Worm (Caenorhabditis elegans) whole organism, L2 larva: Measurements from ENCODE around the gene srr-3.

Experiments used
- C34F6.9 ChIP-seq: fragments of 150-350 bp; optimal IDR thresholded peaks from 2 replicates; lab custom pipeline; 2014; ENCODE audit warnings: missing biosample characterization, missing genetic modification characterization
- F13H6.1 ChIP-seq: sonication (generic microtip); optimal IDR thresholded peaks from 2 replicates; lab custom pipeline; 2016; ENCODE audit warnings: missing genetic modification characterization, missing compliant biosample characterization
- R02D3.7 ChIP-seq: fragments of 150-350 bp; optimal IDR thresholded peaks from 2 replicates; lab custom pipeline; 2014; ENCODE audit warnings: missing biosample characterization, missing genetic modification characterization
- Y55F3AM.14 ChIP-seq: fragments of 200-800 bp; sonication (Bioruptor generic); optimal IDR thresholded peaks from 2 replicates; lab custom pipeline; 2018; ENCODE audit warnings: mild to moderate bottlenecking, missing genetic modification characterization, missing compliant biosample characterization
- ZK546.5 ChIP-seq: sonication (generic microtip); optimal IDR thresholded peaks from 2 replicates; lab custom pipeline; 2017; ENCODE audit warnings: missing biosample characterization, missing genetic modification characterization
- alr-1 ChIP-seq: fragments of 150-350 bp; optimal IDR thresholded peaks from 2 replicates; lab custom pipeline; 2014; ENCODE audit warnings: missing biosample characterization, missing genetic modification characterization
- aly-2 ChIP-seq: fragments of 150-350 bp; optimal IDR thresholded peaks from 2 replicates; lab custom pipeline; 2014; ENCODE audit warnings: missing biosample characterization, missing genetic modification characterization
- ama-1 ChIP-seq: fragments of 150-350 bp; optimal IDR thresholded peaks from 2 replicates; lab custom pipeline; 2018; ENCODE audit warnings: inconsistent platforms
- blmp-1 ChIP-seq: sonication (generic microtip); optimal IDR thresholded peaks from 2 replicates; lab custom pipeline; 2017; ENCODE audit warnings: missing genetic modification characterization, mild to moderate bottlenecking, missing compliant biosample characterization, antibody characterized with exemption, moderate library complexity; ENCODE audit not compliant: insufficient read depth
- ceh-16 ChIP-seq: fragments of 150-350 bp; optimal IDR thresholded peaks from 2 replicates; lab custom pipeline; 2014; ENCODE audit warnings: missing biosample characterization, missing genetic modification characterization
- ceh-82 ChIP-seq: fragments of 150-350 bp; optimal IDR thresholded peaks from 2 replicates; lab custom pipeline; 2014; ENCODE audit warnings: missing biosample characterization, missing genetic modification characterization
- crh-2 ChIP-seq: sonication (generic microtip); optimal IDR thresholded peaks from 2 replicates; lab custom pipeline; 2017; ENCODE audit warnings: missing biosample characterization, missing genetic modification characterization
- dmd-4 ChIP-seq: sonication (generic microtip); optimal IDR thresholded peaks from 2 replicates; lab custom pipeline; 2017; ENCODE audit warnings: missing biosample characterization, missing genetic modification characterization
- egl-27 ChIP-seq: sonication (generic microtip); optimal IDR thresholded peaks from 3 replicates; lab custom pipeline; 2017; ENCODE audit warnings: missing biosample characterization, missing genetic modification reagents, missing genetic modification characterization
- elt-1 ChIP-seq: fragments of 150-350 bp; optimal IDR thresholded peaks from 2 replicates; lab custom pipeline; 2014; ENCODE audit warnings: missing biosample characterization, missing genetic modification characterization
- elt-3 ChIP-seq: sonication (generic microtip); optimal IDR thresholded peaks from 2 replicates; lab custom pipeline; 2017; ENCODE audit warnings: missing biosample characterization, missing genetic modification characterization
- fos-1 ChIP-seq: fragments of 150-350 bp; optimal IDR thresholded peaks from 2 replicates; lab custom pipeline; 2014; ENCODE audit warnings: missing biosample characterization, missing genetic modification characterization
- gmeb-1 ChIP-seq: fragments of 150-350 bp; optimal IDR thresholded peaks from 2 replicates; lab custom pipeline; 2014; ENCODE audit warnings: missing biosample characterization, missing genetic modification characterization
- lin-11 ChIP-seq: fragments of 150-350 bp; sonication (generic microtip); optimal IDR thresholded peaks from 2 replicates; lab custom pipeline; 2014; ENCODE audit warnings: missing biosample characterization, missing genetic modification characterization, inconsistent platforms, mixed read lengths
- lin-13 ChIP-seq: fragments of 150-350 bp; optimal IDR thresholded peaks from 2 replicates; lab custom pipeline; 2014; ENCODE audit warnings: missing biosample characterization, missing genetic modification reagents, missing genetic modification characterization
- lin-39 ChIP-seq: fragments of 150-350 bp; optimal IDR thresholded peaks from 2 replicates; lab custom pipeline; 2014; ENCODE audit warnings: missing biosample characterization, missing genetic modification reagents, missing genetic modification characterization
- lsy-2 ChIP-seq, 2 experiments: fragments of 150-350 bp in 1 of 2; sonication (generic microtip) in 1 of 2; optimal IDR thresholded peaks; 2 replicates each; lab custom pipeline; 2014 to 2017; ENCODE audit warnings: missing biosample characterization in 2 of 2, missing genetic modification characterization in 2 of 2
- mab-5 ChIP-seq: fragments of 150-350 bp; optimal IDR thresholded peaks from 2 replicates; lab custom pipeline; 2014; ENCODE audit warnings: missing biosample characterization, missing genetic modification characterization
- mbf-1 ChIP-seq: sonication (generic microtip); optimal IDR thresholded peaks from 2 replicates; lab custom pipeline; 2017; ENCODE audit warnings: missing biosample characterization, missing genetic modification characterization
- mdl-1 ChIP-seq, 2 experiments: fragments of 150-350 bp in 1 of 2; sonication (generic microtip) in 1 of 2; optimal IDR thresholded peaks; 2 replicates each; lab custom pipeline; 2017; ENCODE audit warnings: missing biosample characterization in 2 of 2, missing genetic modification characterization in 2 of 2
- nhr-10 ChIP-seq: sonication (generic microtip); optimal IDR thresholded peaks from 2 replicates; lab custom pipeline; 2017; ENCODE audit warnings: missing biosample characterization, missing genetic modification characterization
- nhr-11 ChIP-seq: fragments of 150-350 bp; optimal IDR thresholded peaks from 2 replicates; lab custom pipeline; 2014; ENCODE audit warnings: missing biosample characterization, missing genetic modification characterization
- nhr-12 ChIP-seq: fragments of 150-350 bp; optimal IDR thresholded peaks from 2 replicates; lab custom pipeline; 2014; ENCODE audit warnings: missing biosample characterization, missing genetic modification characterization
- nhr-129 ChIP-seq: fragments of 150-350 bp; optimal IDR thresholded peaks from 2 replicates; lab custom pipeline; 2014; ENCODE audit warnings: missing biosample characterization, missing genetic modification characterization
- nhr-21 ChIP-seq: fragments of 150-350 bp; optimal IDR thresholded peaks from 2 replicates; lab custom pipeline; 2014; ENCODE audit warnings: missing biosample characterization, missing genetic modification characterization
- nhr-23 ChIP-seq: fragments of 150-350 bp; optimal IDR thresholded peaks from 2 replicates; lab custom pipeline; 2014; ENCODE audit warnings: missing biosample characterization, missing genetic modification reagents, missing genetic modification characterization
- nhr-237 ChIP-seq: fragments of 150-350 bp; optimal IDR thresholded peaks from 2 replicates; lab custom pipeline; 2014; ENCODE audit warnings: missing biosample characterization, missing genetic modification characterization
- nhr-25 ChIP-seq: fragments of 150-350 bp; sonication (generic microtip); optimal IDR thresholded peaks from 3 replicates; lab custom pipeline; 2014; ENCODE audit warnings: missing biosample characterization, missing genetic modification characterization
- nhr-6 ChIP-seq: fragments of 150-350 bp; optimal IDR thresholded peaks from 2 replicates; lab custom pipeline; 2014; ENCODE audit warnings: missing biosample characterization, missing genetic modification characterization
- nhr-77 ChIP-seq: fragments of 150-350 bp; optimal IDR thresholded peaks from 2 replicates; lab custom pipeline; 2014; ENCODE audit warnings: missing biosample characterization, missing genetic modification characterization
- peb-1 ChIP-seq: fragments of 150-350 bp; optimal IDR thresholded peaks from 2 replicates; lab custom pipeline; 2014; ENCODE audit warnings: missing biosample characterization, missing genetic modification characterization
- sem-4 ChIP-seq: fragments of 150-350 bp; optimal IDR thresholded peaks from 2 replicates; lab custom pipeline; 2014; ENCODE audit warnings: missing biosample characterization, missing genetic modification reagents, missing genetic modification characterization
- skn-1 ChIP-seq: sonication (generic microtip); optimal IDR thresholded peaks from 2 replicates; lab custom pipeline; 2017; ENCODE audit warnings: missing biosample characterization, missing genetic modification characterization
- sma-3 ChIP-seq: sonication (generic microtip); optimal IDR thresholded peaks from 2 replicates; lab custom pipeline; 2016; ENCODE audit warnings: missing genetic modification reagents, missing genetic modification characterization, missing compliant biosample characterization
- sma-9 ChIP-seq, 2 experiments: fragments of 150-350 bp in 1 of 2; sonication (generic microtip) in 1 of 2; optimal IDR thresholded peaks; 2 replicates each; lab custom pipeline; 2014 to 2016; ENCODE audit warnings: missing genetic modification characterization in 2 of 2, mild to moderate bottlenecking in 1 of 2, missing biosample characterization in 1 of 2, missing compliant biosample characterization in 1 of 2, missing genetic modification reagents in 1 of 2, moderate library complexity in 1 of 2
- snpc-4 ChIP-seq: fragments of 150-350 bp; optimal IDR thresholded peaks from 2 replicates; lab custom pipeline; 2014; ENCODE audit warnings: missing biosample characterization, missing genetic modification characterization
- unc-39 ChIP-seq: fragments of 150-350 bp; optimal IDR thresholded peaks from 2 replicates; lab custom pipeline; 2014; ENCODE audit warnings: missing biosample characterization, missing genetic modification characterization
- unc-55 ChIP-seq: fragments of 150-350 bp; sonication (generic microtip); optimal IDR thresholded peaks from 3 replicates; lab custom pipeline; 2014; ENCODE audit warnings: missing biosample characterization, missing genetic modification reagents, missing genetic modification characterization
- unc-62 ChIP-seq: fragments of 150-350 bp; optimal IDR thresholded peaks from 2 replicates; lab custom pipeline; 2014; ENCODE audit warnings: missing biosample characterization, missing genetic modification reagents, missing genetic modification characterization
- zag-1 ChIP-seq: fragments of 150-350 bp; optimal IDR thresholded peaks from 2 replicates; lab custom pipeline; 2014; ENCODE audit warnings: missing biosample characterization, missing genetic modification characterization
- ztf-1 ChIP-seq: fragments of 200-800 bp; sonication (Bioruptor generic); conservative IDR thresholded peaks from 2 replicates; pipeline ENCODE4 v1.3.6; 2022; ENCODE audit warnings: missing genetic modification characterization, missing compliant biosample characterization
- ztf-11 ChIP-seq: sonication (generic microtip); optimal IDR thresholded peaks from 2 replicates; lab custom pipeline; 2017; ENCODE audit warnings: missing biosample characterization, missing genetic modification characterization
- ztf-4 ChIP-seq: fragments of 150-350 bp; optimal IDR thresholded peaks from 2 replicates; lab custom pipeline; 2014; ENCODE audit warnings: missing biosample characterization, missing genetic modification characterization

Gene srr-3

ce11 chrV:16499006-16499405 lies 9.6 kb downstream of the srr-3 start, which contains the start of gene F36D3.1:
TSS of gene F36D3.1 (plus strand) at chrV:16499352.
- TF ChIP-seq blmp-1 (tag; lab: Kevin White, UChicago) (no peak), mbf-1 (tag; lab: Kevin White, UChicago) (no peak), R02D3.7 (no peak), nhr-25 (tag; lab: Kevin White, UChicago) (no peak), sem-4 (tag; lab: Kevin White, UChicago) (peak; percentile 23), zag-1 (tag; lab: Kevin White, UChicago) (no peak), alr-1 (tag; lab: Kevin White, UChicago) (no peak), C34F6.9 (tag; lab: Kevin White, UChicago) (peak; percentile 43), egl-27 (tag; lab: Kevin White, UChicago) (no peak), lsy-2 (tag; optimal IDR thresholded peaks at IDR 0.05; lab: Kevin White, UChicago) (peak; percentile 29 to 73), ama-1 (lab: Kevin White, UChicago) (no peak), nhr-12 (tag; lab: Kevin White, UChicago) (no peak), Y55F3AM.14 (no peak), nhr-10 (tag; lab: Kevin White, UChicago) (no peak), lin-11 (tag; lab: Kevin White, UChicago) (no peak), nhr-11 (tag; lab: Kevin White, UChicago) (no peak), gmeb-1 (tag; lab: Kevin White, UChicago) (peak; percentile 80), nhr-23 (no peak), ztf-4 (no peak), mab-5 (tag; lab: Kevin White, UChicago) (no peak), ceh-16 (tag; lab: Kevin White, UChicago) (no peak), unc-62 (GFP tag; lab: Kevin White, UChicago) (no peak), unc-39 (no peak), fos-1 (tag; lab: Kevin White, UChicago) (peak; percentile 15), dmd-4 (tag; lab: Kevin White, UChicago) (no peak), lin-13 (GFP tag; lab: Kevin White, UChicago) (peak; percentile 56), sma-9 (GFP tag; optimal IDR thresholded peaks at IDR 0.05; lab: Kevin White, UChicago) (no peak), sma-9 (tag; optimal IDR thresholded peaks at IDR 0.05; lab: Kevin White, UChicago) (no peak), peb-1 (no peak), ztf-1 (no peak), unc-55 (GFP tag; lab: Kevin White, UChicago) (peak; percentile 65), nhr-6 (tag; lab: Kevin White, UChicago) (no peak), F13H6.1 (tag; lab: Kevin White, UChicago) (no peak), skn-1 (tag; lab: Kevin White, UChicago) (no peak), ztf-11 (tag; lab: Kevin White, UChicago) (no peak), aly-2 (tag; lab: Kevin White, UChicago) (no peak), lin-39 (tag; lab: Kevin White, UChicago) (no peak), ceh-82 (no peak), snpc-4 (tag; lab: Kevin White, UChicago) (peak; percentile 67), elt-3 (tag; lab: Kevin White, UChicago) (no peak), nhr-21 (no peak), nhr-129 (tag; lab: Kevin White, UChicago) (peak; percentile 53), ZK546.5 (tag; lab: Kevin White, UChicago) (no peak), elt-1 (tag; lab: Kevin White, UChicago) (no peak), crh-2 (peak; percentile 34), sma-3 (GFP tag; lab: Kevin White, UChicago) (no peak), nhr-237 (tag; lab: Kevin White, UChicago) (no peak), nhr-77 (tag; lab: Kevin White, UChicago) (no peak), mdl-1 (tag; optimal IDR thresholded peaks at IDR 0.05; lab: Kevin White, UChicago) (no peak)
- TF ChIP-seq, all 48 proteins: peak for 10
